Worm (Caenorhabditis elegans) whole organism, L1 larva: Measurements from ENCODE around the gene T05A7.3.

ENCODE experiments used
- ces-1 ChIP-seq: fragments of 150-350 bp; optimal IDR thresholded peaks from 2 replicates; lab custom pipeline; 2014; ENCODE audit warnings: missing biosample characterization, missing genetic modification reagents, missing genetic modification characterization
- hpl-2 ChIP-seq: fragments of 150-350 bp; optimal IDR thresholded peaks from 2 replicates; lab custom pipeline; 2014; ENCODE audit warnings: missing biosample characterization, missing genetic modification reagents, missing genetic modification characterization
- lin-13 ChIP-seq: fragments of 150-350 bp; optimal IDR thresholded peaks from 2 replicates; lab custom pipeline; 2014; ENCODE audit warnings: missing biosample characterization, missing genetic modification reagents, missing genetic modification characterization
- lin-35 ChIP-seq, 2 experiments: fragments of 150-350 bp; optimal IDR thresholded peaks; 2 replicates each; lab custom pipeline; 2014; ENCODE audit warnings: missing biosample characterization in 2 of 2, missing genetic modification characterization in 2 of 2, missing genetic modification reagents in 2 of 2
- nhr-11 ChIP-seq: fragments of 150-350 bp; optimal IDR thresholded peaks from 2 replicates; lab custom pipeline; 2014; ENCODE audit warnings: missing biosample characterization, missing genetic modification characterization
- nhr-12 ChIP-seq: sonication (generic microtip); optimal IDR thresholded peaks from 2 replicates; lab custom pipeline; 2017; ENCODE audit warnings: missing biosample characterization, missing genetic modification characterization
- nhr-71 ChIP-seq: sonication (generic microtip); optimal IDR thresholded peaks from 2 replicates; lab custom pipeline; 2016; ENCODE audit warnings: mild to moderate bottlenecking, missing genetic modification characterization, moderate library complexity, missing compliant biosample characterization
- pqm-1 ChIP-seq: sonication (generic microtip); optimal IDR thresholded peaks from 3 replicates; lab custom pipeline; 2017; ENCODE audit warnings: missing biosample characterization, missing genetic modification characterization
- skn-1 ChIP-seq: fragments of 150-350 bp; optimal IDR thresholded peaks from 2 replicates; lab custom pipeline; 2014; ENCODE audit warnings: missing biosample characterization, missing genetic modification characterization
- snpc-4 ChIP-seq: fragments of 150-350 bp; optimal IDR thresholded peaks from 2 replicates; lab custom pipeline; 2014; ENCODE audit warnings: missing biosample characterization, missing genetic modification characterization
- sox-4 ChIP-seq: sonication (generic microtip); optimal IDR thresholded peaks from 2 replicates; lab custom pipeline; 2016; ENCODE audit warnings: missing genetic modification characterization, missing compliant biosample characterization
- unc-30 ChIP-seq: sonication (generic microtip); optimal IDR thresholded peaks from 2 replicates; lab custom pipeline; 2017; ENCODE audit warnings: missing biosample characterization, missing genetic modification characterization
- ztf-11 ChIP-seq, 2 experiments: sonication (generic microtip); optimal IDR thresholded peaks; 2 replicates each; lab custom pipeline; 2016 to 2017; ENCODE audit warnings: missing genetic modification characterization in 2 of 2, missing biosample characterization in 1 of 2, missing compliant biosample characterization in 1 of 2

DNA sequence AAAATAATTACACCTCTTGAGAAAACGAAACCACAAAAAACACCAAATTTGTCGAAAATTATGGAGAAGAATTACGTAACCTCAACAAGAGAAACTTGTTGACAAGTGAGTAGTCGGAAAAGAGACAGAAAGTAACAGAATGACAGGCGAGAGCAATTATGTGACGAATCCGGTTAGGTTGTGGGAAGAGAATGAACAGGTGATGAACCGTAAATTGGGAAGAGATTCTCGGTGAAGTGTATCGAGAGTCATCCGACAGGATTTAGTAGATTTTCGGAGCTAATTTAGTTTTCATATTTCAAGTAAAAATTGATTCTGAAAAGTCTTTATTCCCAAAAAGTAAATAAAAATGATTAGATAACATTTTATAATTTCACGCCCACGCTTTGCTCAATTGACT is 5.8 kb downstream of the T05A7.3 start, which contains the start of gene T05A7.7:
- no peak for TF ChIP-seq unc-30 (tag; lab: Kevin White, UChicago)
- TF ChIP-seq lin-13 (GFP tag; lab: Kevin White, UChicago) = no peak
- TF ChIP-seq ces-1 (GFP tag; lab: Kevin White, UChicago) = no peak
- TF ChIP-seq nhr-11 (tag; lab: Kevin White, UChicago) = no peak
- TF ChIP-seq sox-4 (tag; lab: Kevin White, UChicago) = no peak
- TF ChIP-seq nhr-71 (tag; lab: Kevin White, UChicago) = no peak
- TF ChIP-seq skn-1 (tag; lab: Kevin White, UChicago) = no peak
- TF ChIP-seq snpc-4 (tag; lab: Kevin White, UChicago) = no peak
- TF ChIP-seq ztf-11 (tag; optimal IDR thresholded peaks at IDR 0.05; lab: Kevin White, UChicago) = no peak
- TF ChIP-seq pqm-1 (tag; lab: Kevin White, UChicago) = no peak
- no peak for TF ChIP-seq nhr-12 (tag; lab: Kevin White, UChicago)
- no peak for TF ChIP-seq hpl-2 (GFP tag; lab: Kevin White, UChicago)
- TF ChIP-seq lin-35 (GFP tag; optimal IDR thresholded peaks at IDR 0.05; lab: Kevin White, UChicago) = no peak
